Fruit fly (Drosophila melanogaster) whole organism, pupa: ENCODE results near the gene niki.
A peak's percentile ranks its signal among the peaks of the same experiment; 100 is the strongest.

Source experiments
- CG10348 ChIP-seq: fragments of 200-800 bp; sonication (Bioruptor generic); IDR thresholded peaks from 2 replicates; pipeline ENCODE4 v1.3.6; 2022; ENCODE audit warnings: missing biosample characterization, missing genetic modification characterization
- CG12605 ChIP-seq: fragments of 200-800 bp; sonication (Bioruptor generic); IDR thresholded peaks from 2 replicates; pipeline ENCODE4 v1.3.6; 2022; ENCODE audit warnings: missing biosample characterization, missing genetic modification characterization
- CG13204 ChIP-seq: fragments of 200-800 bp; sonication (Bioruptor generic); optimal IDR thresholded peaks from 2 replicates; lab custom pipeline; 2018; ENCODE audit warnings: missing biosample characterization, mild to moderate bottlenecking, missing genetic modification characterization, moderate library complexity
- CG14655 ChIP-seq: fragments of 200-800 bp; sonication (Bioruptor generic); optimal IDR thresholded peaks from 3 replicates; lab custom pipeline; 2017; ENCODE audit warnings: mild to moderate bottlenecking, missing biosample characterization, missing genetic modification reagents, missing genetic modification characterization
- CG15710 ChIP-seq: fragments of 200-800 bp; sonication (Bioruptor generic); optimal IDR thresholded peaks from 2 replicates; lab custom pipeline; 2018; ENCODE audit warnings: missing biosample characterization, mild to moderate bottlenecking, missing genetic modification characterization, moderate library complexity
- CG17806 ChIP-seq: fragments of 200-800 bp; sonication (Bioruptor generic); optimal IDR thresholded peaks from 2 replicates; lab custom pipeline; 2018; ENCODE audit warnings: missing biosample characterization, mild to moderate bottlenecking, missing genetic modification characterization, moderate library complexity
- CG32121 ChIP-seq: fragments of 200-800 bp; sonication (Bioruptor generic); IDR thresholded peaks from 2 replicates; pipeline ENCODE4 v1.3.6; 2022; ENCODE audit warnings: missing biosample characterization, missing genetic modification characterization
- CG34367 ChIP-seq: fragments of 200-800 bp; sonication (Bioruptor generic); optimal IDR thresholded peaks from 2 replicates; lab custom pipeline; 2018; ENCODE audit warnings: missing biosample characterization, mild to moderate bottlenecking, missing genetic modification characterization
- CG4496 ChIP-seq: fragments of 200-800 bp; sonication (Bioruptor generic); IDR thresholded peaks from 3 replicates; pipeline ENCODE4 v1.3.6; 2022; ENCODE audit warnings: missing biosample characterization, missing genetic modification characterization
- CG8159 ChIP-seq: fragments of 200-800 bp; sonication (Bioruptor generic); optimal IDR thresholded peaks from 3 replicates; lab custom pipeline; 2018; ENCODE audit warnings: missing biosample characterization, mild to moderate bottlenecking, missing genetic modification characterization, moderate library complexity
- CG8301 ChIP-seq: fragments of 200-800 bp; sonication (Bioruptor generic); optimal IDR thresholded peaks from 2 replicates; lab custom pipeline; 2018; ENCODE audit warnings: missing biosample characterization, mild to moderate bottlenecking, missing genetic modification characterization
- CG9948 ChIP-seq: fragments of 200-800 bp; sonication (Bioruptor generic); optimal IDR thresholded peaks from 2 replicates; lab custom pipeline; 2018; ENCODE audit warnings: missing biosample characterization, mild to moderate bottlenecking, missing genetic modification characterization, moderate library complexity
- D1 ChIP-seq: fragments of 200-800 bp; sonication (Bioruptor generic); optimal IDR thresholded peaks from 2 replicates; lab custom pipeline; 2018; ENCODE audit warnings: missing biosample characterization, mild to moderate bottlenecking, missing genetic modification characterization, moderate library complexity
- EcR ChIP-seq: fragments of 200-800 bp; sonication (Bioruptor generic); optimal IDR thresholded peaks from 3 replicates; lab custom pipeline; 2019; ENCODE audit warnings: missing biosample characterization, missing genetic modification characterization, mild to moderate bottlenecking, moderate library complexity, missing genetic modification reagents
- Ets98B ChIP-seq: fragments of 200-800 bp; sonication (Bioruptor generic); IDR thresholded peaks from 2 replicates; pipeline ENCODE4 v1.3.6; 2022; ENCODE audit warnings: missing biosample characterization, missing genetic modification characterization
- Pif1A ChIP-seq: fragments of 200-800 bp; sonication (Bioruptor generic); optimal IDR thresholded peaks from 3 replicates; lab custom pipeline; 2016; ENCODE audit warnings: missing biosample characterization, missing genetic modification characterization
- Pif1B ChIP-seq: fragments of 200-800 bp; sonication (Bioruptor generic); optimal IDR thresholded peaks from 3 replicates; lab custom pipeline; 2016; ENCODE audit warnings: missing biosample characterization, missing genetic modification characterization
- Snoo ChIP-seq: fragments of 200-800 bp; sonication (Bioruptor generic); optimal IDR thresholded peaks from 3 replicates; lab custom pipeline; 2017; ENCODE audit warnings: missing biosample characterization, mild to moderate bottlenecking, missing genetic modification characterization, inconsistent platforms
- fd96Ca ChIP-seq: fragments of 200-800 bp; sonication (Bioruptor generic); IDR thresholded peaks from 3 replicates; pipeline ENCODE4 v1.3.6; 2022; ENCODE audit warnings: missing biosample characterization, missing genetic modification characterization
- gl ChIP-seq: fragments of 200-800 bp; sonication (Bioruptor generic); optimal IDR thresholded peaks from 2 replicates; lab custom pipeline; 2018; ENCODE audit warnings: missing biosample characterization, mild to moderate bottlenecking, missing genetic modification characterization
- rn ChIP-seq: fragments of 200-800 bp; sonication (Bioruptor generic); IDR thresholded peaks from 2 replicates; pipeline ENCODE4 v1.3.6; 2022; ENCODE audit warnings: missing biosample characterization, missing genetic modification characterization

The niki gene

dm6 chr3R:24787734-24788133 is 37.7 kb downstream of the niki start, which contains the start of gene Ets96B:
Gene Ets96B, plus strand, starts transcription at chr3R:24788054.
- TF ChIP-seq CG8159 (tag; lab: Kevin White, UChicago) (no peak), CG10348 (no peak), Pif1A (GFP tag; lab: Kevin White, UChicago) (no peak), CG34367 (tag; lab: Kevin White, UChicago) (no peak), D1 (tag; lab: Kevin White, UChicago) (no peak)
- TF ChIP-seq, all 21 proteins: peak for 0

- peak; percentile 57 for TF ChIP-seq CG34367 (tag; lab: Kevin White, UChicago)
- TF ChIP-seq CG8301 (tag; lab: Kevin White, UChicago): no peak
- no peak for TF ChIP-seq CG10348
- TF ChIP-seq EcR: peak; percentile 56
- TF ChIP-seq CG32121: no peak
- peak; percentile 16 for TF ChIP-seq CG17806 (tag; lab: Kevin White, UChicago)
- peak; percentile 38 for TF ChIP-seq CG15710 (tag; lab: Kevin White, UChicago)
- TF ChIP-seq fd96Ca: no peak
- TF ChIP-seq Snoo (tag; lab: Kevin White, UChicago): peak; percentile 84
- peak; percentile 4 for TF ChIP-seq CG9948
- TF ChIP-seq CG8159 (tag; lab: Kevin White, UChicago): peak; percentile 50
- TF ChIP-seq CG4496: peak; percentile 85
- peak; percentile 43 for TF ChIP-seq CG14655 (GFP tag; lab: Kevin White, UChicago)
- peak; percentile 24 for TF ChIP-seq Pif1B (GFP tag; lab: Kevin White, UChicago)
- TF ChIP-seq Pif1A (GFP tag; lab: Kevin White, UChicago): peak; percentile 45
- TF ChIP-seq CG13204 (GFP tag; lab: Kevin White, UChicago): no peak
- peak; percentile 20; the same call in 1 of the 2 replicates for TF ChIP-seq CG12605 (GFP tag; lab: Robert Waterston, UW)
- peak; percentile 22 for TF ChIP-seq gl (tag; lab: Kevin White, UChicago)
- no peak for TF ChIP-seq D1 (tag; lab: Kevin White, UChicago)
- 0 out of 2 replicates have a peak, but pooled peaks have one; percentile 7 for TF ChIP-seq rn (GFP tag; lab: Robert Waterston, UW)
- TF ChIP-seq Ets98B: peak; percentile 47; the same call in 1 of the 2 replicates
Measured at dm6 chr3R:24787042-24787565, 38.3 kb downstream of the niki start, which contains the start of gene CG5805. Gene CG5805, minus strand, starts transcription at chr3R:24787421.

dm6 chr3R:24778218-24778739 is 47.2 kb downstream of the niki start:
- TF ChIP-seq Snoo (tag; lab: Kevin White, UChicago): no peak

dm6 chr3R:24777101-24777500 is 48.3 kb downstream of the niki start:
- TF ChIP-seq CG32121 (no peak), EcR (no peak), D1 (tag; lab: Kevin White, UChicago) (no peak), CG10348 (no peak), CG8159 (tag; lab: Kevin White, UChicago) (no peak), CG34367 (tag; lab: Kevin White, UChicago) (no peak), gl (tag; lab: Kevin White, UChicago) (no peak), Pif1A (GFP tag; lab: Kevin White, UChicago) (no peak), CG14655 (GFP tag; lab: Kevin White, UChicago) (no peak), CG9948 (no peak), fd96Ca (no peak), CG17806 (tag; lab: Kevin White, UChicago) (no peak), Snoo (tag; lab: Kevin White, UChicago) (no peak), CG4496 (no peak), Pif1B (GFP tag; lab: Kevin White, UChicago) (no peak), CG12605 (GFP tag; lab: Robert Waterston, UW) (no peak), CG15710 (tag; lab: Kevin White, UChicago) (no peak), CG13204 (GFP tag; lab: Kevin White, UChicago) (no peak), Ets98B (no peak), CG8301 (tag; lab: Kevin White, UChicago) (no peak)

- no peak for TF ChIP-seq CG8159 (tag; lab: Kevin White, UChicago)
- TF ChIP-seq CG34367 (tag; lab: Kevin White, UChicago): no peak
- TF ChIP-seq Ets98B: no peak
- no peak for TF ChIP-seq CG8301 (tag; lab: Kevin White, UChicago)
- peak; percentile 1 for TF ChIP-seq Pif1A (GFP tag; lab: Kevin White, UChicago)
- TF ChIP-seq CG13204 (GFP tag; lab: Kevin White, UChicago): no peak
- no peak for TF ChIP-seq Snoo (tag; lab: Kevin White, UChicago)
- no peak for TF ChIP-seq gl (tag; lab: Kevin White, UChicago)
- no peak for TF ChIP-seq CG10348
- no peak for TF ChIP-seq Pif1B (GFP tag; lab: Kevin White, UChicago)
- TF ChIP-seq CG9948: no peak
- no peak; the same call in 1 of the 2 replicates for TF ChIP-seq CG12605 (GFP tag; lab: Robert Waterston, UW)
- no peak for TF ChIP-seq CG17806 (tag; lab: Kevin White, UChicago)
- TF ChIP-seq fd96Ca: no peak
- no peak for TF ChIP-seq D1 (tag; lab: Kevin White, UChicago)
- TF ChIP-seq rn (GFP tag; lab: Robert Waterston, UW): peak; percentile 31; the same call in 1 of the 2 replicates
- peak; percentile 26 for TF ChIP-seq CG14655 (GFP tag; lab: Kevin White, UChicago)
- no peak for TF ChIP-seq EcR
- no peak; the same call in 1 of the 2 replicates for TF ChIP-seq CG32121
- TF ChIP-seq CG4496: peak; percentile 40; the same call in 1 of the 3 replicates
- no peak for TF ChIP-seq CG15710 (tag; lab: Kevin White, UChicago)
- TF ChIP-seq, all 21 proteins: peak for 4
Measured at dm6 chr3R:24773422-24773821, 52.0 kb downstream of the niki start.
